Fruit fly (Drosophila melanogaster): ENCODE data around the gene CG12301.

CG12301 gene

DNA sequence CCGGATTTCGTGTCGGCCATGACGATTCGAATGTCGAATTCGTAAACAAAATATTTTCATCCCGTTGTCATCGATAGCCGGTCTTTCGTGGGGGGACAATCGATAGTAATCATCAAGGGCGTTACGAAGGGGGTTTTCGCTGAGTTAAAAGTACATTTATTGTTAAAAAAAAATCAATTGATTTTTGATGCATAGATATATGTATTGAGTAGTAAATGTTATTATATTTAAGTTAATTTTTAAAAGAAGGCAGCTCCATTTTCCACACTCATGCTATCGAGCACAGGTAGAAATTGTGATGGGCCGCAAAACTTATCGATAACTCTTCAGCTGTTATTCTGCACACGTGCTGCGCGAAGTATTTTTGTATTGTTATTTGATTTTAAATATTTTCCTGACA lies at the start of gene CG12301, which contains the start of gene mrn:
TSS of gene CG12301 (plus strand) at position 314 of the 400 bp plus-strand sequence.
TSS of gene mrn (minus strand) at position 51 of the 400 bp plus-strand sequence.
- TF ChIP-seq vri (GFP tag; optimal IDR thresholded peaks at IDR 0.05) (no peak), CG3032 (tag; optimal IDR thresholded peaks at IDR 0.05) (peak; percentile 91), lz (GFP tag; optimal IDR thresholded peaks at IDR 0.05) (peak; percentile 81), Hr39 (GFP tag; optimal IDR thresholded peaks at IDR 0.05) (no peak), Sox14 (GFP tag; optimal IDR thresholded peaks at IDR 0.05) (no peak), fd59A (GFP tag; optimal IDR thresholded peaks at IDR 0.05) (peak; percentile 13), CG10669 (GFP tag; optimal IDR thresholded peaks at IDR 0.05) (no peak), CG6163 (GFP tag; IDR thresholded peaks at IDR 0.05) (peak; percentile 94), CG16779 (tag; optimal IDR thresholded peaks at IDR 0.05) (no peak), CG8632 (GFP tag; optimal IDR thresholded peaks at IDR 0.05) (no peak), Sox15 (GFP tag; optimal IDR thresholded peaks at IDR 0.05) (peak; percentile 65), CG11762 (GFP tag; optimal IDR thresholded peaks at IDR 0.05; ENCODE audit: insufficient read depth) (peak; percentile 64), Eip93F (GFP tag; optimal IDR thresholded peaks at IDR 0.05) (no peak), CG11902 (GFP tag; optimal IDR thresholded peaks at IDR 0.05) (peak; percentile 92), CG11294 (GFP tag; IDR thresholded peaks at IDR 0.05) (peak; percentile 87), pdm3 (GFP tag; optimal IDR thresholded peaks at IDR 0.05) (no peak), CG32006 (GFP tag; optimal IDR thresholded peaks at IDR 0.05) (no peak), cyc (GFP tag; optimal IDR thresholded peaks at IDR 0.05) (peak; percentile 70), Blimp-1 (GFP tag; optimal IDR thresholded peaks at IDR 0.05) (no peak), spab (GFP tag; optimal IDR thresholded peaks at IDR 0.05) (no peak), CG3919 (GFP tag; optimal IDR thresholded peaks at IDR 0.05) (no peak), salr (GFP tag; optimal IDR thresholded peaks at IDR 0.05) (no peak), Gug (GFP tag; IDR thresholded peaks at IDR 0.05) (peak; percentile 69), CG4318 (GFP tag; optimal IDR thresholded peaks at IDR 0.05) (no peak), CG6808 (GFP tag; optimal IDR thresholded peaks at IDR 0.05) (no peak), CG6854 (GFP tag; optimal IDR thresholded peaks at IDR 0.05) (no peak), CG15336 (GFP tag; IDR thresholded peaks at IDR 0.05) (peak; percentile 50), esn (GFP tag; optimal IDR thresholded peaks at IDR 0.05) (peak; percentile 85), CG31627 (GFP tag; optimal IDR thresholded peaks at IDR 0.05) (peak; percentile 82), Ets96B (tag; optimal IDR thresholded peaks at IDR 0.05) (peak; percentile 86), Hr38 (GFP tag; optimal IDR thresholded peaks at IDR 0.05) (peak; percentile 70), CG9139 (GFP tag; optimal IDR thresholded peaks at IDR 0.05) (no peak), eg (GFP tag; IDR thresholded peaks at IDR 0.05) (peak; percentile 92)

DNA sequence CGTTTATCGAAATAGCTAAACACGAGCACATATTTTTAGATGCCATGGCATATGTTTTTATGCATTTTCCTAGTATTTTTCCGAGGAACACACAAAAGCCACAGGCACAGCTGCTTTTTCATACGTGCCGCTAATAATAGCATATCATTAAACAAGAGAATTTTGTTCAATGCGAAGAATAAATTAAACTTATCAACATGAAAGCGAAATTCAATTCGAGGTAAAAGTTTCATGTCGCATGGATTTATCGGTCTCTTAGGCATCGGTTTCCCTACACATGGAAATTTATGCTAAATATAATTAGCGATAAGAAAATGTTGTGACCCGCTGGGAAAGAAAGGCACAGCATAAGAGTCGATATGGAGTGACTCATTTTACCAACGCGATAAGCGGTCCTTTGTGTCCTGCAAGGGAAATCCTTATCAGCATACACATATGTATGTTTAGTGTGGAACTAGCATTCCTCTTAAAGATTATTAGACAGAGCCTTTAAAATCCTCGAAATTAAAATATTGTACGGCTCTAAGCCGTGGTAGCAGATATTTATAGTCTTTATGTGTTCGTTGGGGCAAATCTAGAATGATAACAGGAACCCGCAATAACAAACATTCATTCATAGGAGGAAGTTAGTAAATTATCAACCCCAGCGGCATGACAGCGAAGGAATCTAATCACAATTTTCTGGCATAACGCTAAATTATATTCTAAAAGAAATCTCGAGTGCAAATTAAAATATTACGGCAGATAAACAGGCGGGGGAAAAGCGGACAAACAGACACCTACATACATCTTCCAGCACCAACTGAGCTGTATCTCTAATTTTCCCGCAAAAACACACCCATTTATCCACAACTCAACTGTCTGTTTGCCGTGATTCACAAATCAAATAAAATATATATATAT lies 48.9 kb upstream of the CG12301 start, which contains the start of gene CG43248:
TSS of gene CG43248 (minus strand) at position 51 of the 903 bp plus-strand sequence.
- TF ChIP-seq CG3919 (GFP tag; optimal IDR thresholded peaks at IDR 0.05) (no peak), CG1621 (tag; optimal IDR thresholded peaks at IDR 0.05) (no peak), lz (GFP tag; optimal IDR thresholded peaks at IDR 0.05) (no peak), Eip75B (GFP tag; optimal IDR thresholded peaks at IDR 0.05) (no peak), CG6792 (GFP tag; optimal IDR thresholded peaks at IDR 0.05) (no peak), Sox15 (GFP tag; optimal IDR thresholded peaks at IDR 0.05) (no peak), CG16779 (tag; optimal IDR thresholded peaks at IDR 0.05) (no peak), topi (GFP tag; optimal IDR thresholded peaks at IDR 0.05) (no peak), CG11294 (GFP tag; IDR thresholded peaks at IDR 0.05) (no peak)

All from whole organism, prepupa.